Fruit fly (Drosophila melanogaster) whole organism, embryonic: ENCODE results near the gene RpL27A.

ENCODE experiments used
- Bteb2 ChIP-seq: fragments of 200-800 bp; sonication (Bioruptor generic); optimal IDR thresholded peaks from 2 replicates; lab custom pipeline; 2016; ENCODE audit warnings: missing biosample characterization, missing genetic modification characterization
- CG10267 ChIP-seq: fragments of 200-800 bp; sonication (Bioruptor generic); optimal IDR thresholded peaks from 2 replicates; lab custom pipeline; 2018; ENCODE audit warnings: missing biosample characterization, mild to moderate bottlenecking, missing genetic modification characterization, moderate library complexity
- CG10979 ChIP-seq: fragments of 200-800 bp; sonication (Bioruptor generic); optimal IDR thresholded peaks from 2 replicates; lab custom pipeline; 2018; ENCODE audit warnings: missing biosample characterization, mild to moderate bottlenecking, missing genetic modification characterization, moderate library complexity
- CG11247 ChIP-seq: fragments of 200-800 bp; sonication (Bioruptor generic); IDR thresholded peaks from 2 replicates; pipeline ENCODE4 v1.3.6; 2022; ENCODE audit warnings: missing biosample characterization, missing genetic modification characterization
- CG13287 ChIP-seq: fragments of 200-800 bp; sonication (Bioruptor generic); IDR thresholded peaks from 2 replicates; pipeline ENCODE4 v1.3.6; 2022; ENCODE audit warnings: missing biosample characterization, missing genetic modification characterization; ENCODE audit not compliant: partially characterized antibody
- CG13624 ChIP-seq: fragments of 200-800 bp; sonication (Bioruptor generic); optimal IDR thresholded peaks from 2 replicates; lab custom pipeline; 2016; ENCODE audit warnings: missing biosample characterization, missing genetic modification characterization
- CG17359 ChIP-seq: fragments of 200-800 bp; sonication (Bioruptor generic); optimal IDR thresholded peaks from 3 replicates; lab custom pipeline; 2018; ENCODE audit warnings: missing biosample characterization, mild to moderate bottlenecking, missing genetic modification characterization, moderate library complexity
- CG17829 ChIP-seq: fragments of 200-800 bp; optimal IDR thresholded peaks from 2 replicates; lab custom pipeline; 2019; ENCODE audit warnings: missing biosample characterization, mild to moderate bottlenecking, missing genetic modification characterization, moderate library complexity
- CG2129 ChIP-seq: fragments of 200-800 bp; sonication (Bioruptor generic); IDR thresholded peaks from 2 replicates; pipeline ENCODE4 v1.3.6; 2022; ENCODE audit warnings: missing biosample characterization, missing genetic modification characterization; ENCODE audit not compliant: partially characterized antibody
- CG2678 ChIP-seq: fragments of 200-800 bp; sonication (Bioruptor generic); optimal IDR thresholded peaks from 3 replicates; lab custom pipeline; 2019; ENCODE audit warnings: missing biosample characterization, mild to moderate bottlenecking, missing genetic modification characterization, moderate library complexity
- CG31365 ChIP-seq: fragments of 200-800 bp; sonication (Bioruptor generic); optimal IDR thresholded peaks from 2 replicates; lab custom pipeline; 2018; ENCODE audit warnings: missing biosample characterization, mild to moderate bottlenecking, missing genetic modification characterization
- CG33557 ChIP-seq: fragments of 200-800 bp; sonication (Bioruptor generic); optimal IDR thresholded peaks from 2 replicates; lab custom pipeline; 2019; ENCODE audit warnings: missing biosample characterization, mild to moderate bottlenecking, missing genetic modification characterization, moderate library complexity
- CG42726 ChIP-seq: fragments of 200-800 bp; sonication (Bioruptor generic); IDR thresholded peaks from 2 replicates; pipeline ENCODE4 v1.3.6; 2022; ENCODE audit warnings: missing biosample characterization, missing genetic modification characterization; ENCODE audit not compliant: partially characterized antibody
- CG4424 ChIP-seq: fragments of 200-800 bp; sonication (Bioruptor generic); optimal IDR thresholded peaks from 3 replicates; lab custom pipeline; 2016; ENCODE audit warnings: missing biosample characterization, missing genetic modification characterization
- CG6765 ChIP-seq: fragments of 200-800 bp; sonication (Bioruptor generic); optimal IDR thresholded peaks from 3 replicates; lab custom pipeline; 2017; ENCODE audit warnings: missing biosample characterization, mild to moderate bottlenecking, missing genetic modification characterization
- CG8290 ChIP-seq, 3 experiments: fragments of 200-800 bp; sonication (Bioruptor generic); optimal IDR thresholded peaks; 2 replicates each; lab custom pipeline; 2016 to 2019; ENCODE audit warnings: missing biosample characterization in 3 of 3, missing genetic modification characterization in 3 of 3, mild to moderate bottlenecking in 2 of 3, moderate library complexity in 1 of 3
- CG9932 ChIP-seq: fragments of 200-800 bp; sonication (Bioruptor generic); IDR thresholded peaks from 2 replicates; pipeline ENCODE4 v1.3.6; 2022; ENCODE audit warnings: missing biosample characterization, missing genetic modification characterization
- CHES-1-like ChIP-seq: fragments of 200-800 bp; sonication (Bioruptor generic); optimal IDR thresholded peaks from 2 replicates; lab custom pipeline; 2016; ENCODE audit warnings: missing biosample characterization, missing genetic modification characterization
- Dbx ChIP-seq: fragments of 200-800 bp; sonication (Bioruptor generic); IDR thresholded peaks from 3 replicates; pipeline ENCODE4 v1.3.6; 2022; ENCODE audit warnings: missing biosample characterization, missing genetic modification characterization
- E2f1 ChIP-seq: fragments of 200-800 bp; sonication (Bioruptor generic); IDR thresholded peaks from 2 replicates; pipeline ENCODE4 v1.3.6; 2022; ENCODE audit warnings: missing biosample characterization, missing genetic modification characterization
- E2f2 ChIP-seq: fragments of 200-800 bp; sonication (Bioruptor generic); IDR thresholded peaks from 2 replicates; pipeline ENCODE4 v1.3.6; 2022; ENCODE audit warnings: missing biosample characterization, missing genetic modification characterization
- ERR ChIP-seq: fragments of 200-800 bp; sonication (Bioruptor generic); optimal IDR thresholded peaks from 2 replicates; lab custom pipeline; 2016; ENCODE audit warnings: missing biosample characterization, missing genetic modification characterization
- Ets65A ChIP-seq: fragments of 200-800 bp; sonication (Bioruptor generic); peaks from one replicate; lab custom pipeline; 2016; ENCODE audit warnings: missing biosample characterization, missing genetic modification characterization
- MBD-R2 ChIP-seq: fragments of 200-800 bp; sonication (Bioruptor generic); IDR thresholded peaks from 2 replicates; pipeline ENCODE4 v1.3.6; 2022; ENCODE audit warnings: missing biosample characterization, missing genetic modification characterization
- NC2β ChIP-seq: fragments of 200-800 bp; sonication (Bioruptor generic); optimal IDR thresholded peaks from 2 replicates; lab custom pipeline; 2016; ENCODE audit warnings: missing biosample characterization, missing genetic modification characterization
- Nf-YC ChIP-seq: fragments of 200-800 bp; optimal IDR thresholded peaks from 3 replicates; lab custom pipeline; 2019; ENCODE audit warnings: missing biosample characterization, mild to moderate bottlenecking, missing genetic modification characterization, moderate library complexity
- Opbp ChIP-seq: fragments of 200-800 bp; sonication (Bioruptor generic); IDR thresholded peaks from 3 replicates; pipeline ENCODE4 v1.3.6; 2022; ENCODE audit warnings: missing biosample characterization, missing genetic modification characterization; ENCODE audit not compliant: partially characterized antibody
- Pdp1 ChIP-seq, 2 experiments: fragments of 200-800 bp; sonication (Bioruptor generic); optimal IDR thresholded peaks; 3 replicates each; lab custom pipeline; 2016; ENCODE audit warnings: missing biosample characterization in 2 of 2, missing genetic modification characterization in 2 of 2, mild to moderate bottlenecking in 1 of 2, moderate library complexity in 1 of 2
- Ptx1 ChIP-seq: fragments of 200-800 bp; sonication (Bioruptor generic); IDR thresholded peaks from 2 replicates; pipeline ENCODE4 v1.3.6; 2022; ENCODE audit warnings: missing biosample characterization, missing genetic modification characterization
- TFAM ChIP-seq: fragments of 200-800 bp; sonication (Bioruptor generic); optimal IDR thresholded peaks from 2 replicates; lab custom pipeline; 2017; ENCODE audit warnings: missing biosample characterization, missing genetic modification characterization, inconsistent platforms
- Trl ChIP-seq, 3 experiments: fragments of >200 bp in 2 of 3; fragments of 200-800 bp in 1 of 3; sonication (Bioruptor generic) in 1 of 3; optimal IDR thresholded peaks; 2 replicates in 1 of 3; 3 replicates in 2 of 3; lab custom pipeline; 2016 to 2017; ENCODE audit warnings: missing biosample characterization in 1 of 3, missing genetic modification characterization in 1 of 3
- ac ChIP-seq: fragments of 200-800 bp; sonication (Bioruptor generic); optimal IDR thresholded peaks from 3 replicates; lab custom pipeline; 2017; ENCODE audit warnings: missing biosample characterization, mild to moderate bottlenecking, missing genetic modification characterization
- bsh ChIP-seq, 2 experiments: fragments of 200-800 bp; sonication (Bioruptor generic); optimal IDR thresholded peaks; 2 replicates each; lab custom pipeline; 2017 to 2018; ENCODE audit warnings: mild to moderate bottlenecking in 2 of 2, missing biosample characterization in 2 of 2, missing genetic modification characterization in 2 of 2, moderate library complexity in 1 of 2
- dmrt11E ChIP-seq: fragments of 200-800 bp; sonication (Bioruptor generic); optimal IDR thresholded peaks from 3 replicates; lab custom pipeline; 2018; ENCODE audit warnings: missing biosample characterization, mild to moderate bottlenecking, missing genetic modification characterization, moderate library complexity
- ftz-f1 ChIP-seq: fragments of 200-800 bp; sonication (Bioruptor generic); optimal IDR thresholded peaks from 2 replicates; lab custom pipeline; 2016; ENCODE audit warnings: missing biosample characterization, missing genetic modification characterization
- insv ChIP-seq, 2 experiments: fragments of 200-800 bp; sonication (Bioruptor generic); optimal IDR thresholded peaks; 3 replicates each; lab custom pipeline; 2016 to 2018; ENCODE audit warnings: missing biosample characterization in 2 of 2, missing genetic modification characterization in 2 of 2
- lola ChIP-seq, 3 experiments: fragments of >200 bp in 2 of 3; fragments of 200-800 bp in 1 of 3; sonication (Bioruptor generic) in 1 of 3; optimal IDR thresholded peaks; 2 replicates each; lab custom pipeline; 2017 to 2019; ENCODE audit warnings: missing biosample characterization in 3 of 3, missing genetic modification characterization in 3 of 3, mild to moderate bottlenecking in 1 of 3, moderate library complexity in 1 of 3
- odd ChIP-seq: fragments of 200-800 bp; sonication (Bioruptor generic); optimal IDR thresholded peaks from 2 replicates; lab custom pipeline; 2017; ENCODE audit warnings: missing biosample characterization, mild to moderate bottlenecking, missing genetic modification characterization
- phol ChIP-seq: fragments of 200-800 bp; sonication (Bioruptor generic); optimal IDR thresholded peaks from 3 replicates; lab custom pipeline; 2018; ENCODE audit warnings: missing biosample characterization, mild to moderate bottlenecking, missing genetic modification characterization, moderate library complexity
- rib ChIP-seq: fragments of 200-800 bp; sonication (Bioruptor generic); IDR thresholded peaks from 2 replicates; pipeline ENCODE4 v1.3.6; 2022; ENCODE audit warnings: missing biosample characterization, missing genetic modification characterization
- salm ChIP-seq: fragments of 200-800 bp; sonication (Bioruptor generic); optimal IDR thresholded peaks from 2 replicates; lab custom pipeline; 2018; ENCODE audit warnings: missing biosample characterization, mild to moderate bottlenecking, missing genetic modification characterization
- sc ChIP-seq, 3 experiments: fragments of >200 bp in 2 of 3; fragments of 200-800 bp in 1 of 3; sonication (Bioruptor generic) in 1 of 3; optimal IDR thresholded peaks; 2 replicates in 2 of 3; 3 replicates in 1 of 3; lab custom pipeline; 2017; ENCODE audit warnings: mild to moderate bottlenecking in 1 of 3, missing biosample characterization in 1 of 3, missing genetic modification characterization in 1 of 3, missing genetic modification reagents in 1 of 3
- scrt ChIP-seq: fragments of 200-800 bp; sonication (Bioruptor generic); optimal IDR thresholded peaks from 2 replicates; lab custom pipeline; 2018; ENCODE audit warnings: missing biosample characterization, mild to moderate bottlenecking, missing genetic modification characterization, moderate library complexity
- sisA ChIP-seq: fragments of 200-800 bp; sonication (Bioruptor generic); IDR thresholded peaks from 2 replicates; pipeline ENCODE4 v1.3.6; 2022; ENCODE audit warnings: missing biosample characterization, missing genetic modification characterization
- tap ChIP-seq: fragments of 200-800 bp; optimal IDR thresholded peaks from 3 replicates; lab custom pipeline; 2019; ENCODE audit warnings: missing biosample characterization, mild to moderate bottlenecking, missing genetic modification characterization, moderate library complexity
- tna ChIP-seq: fragments of 200-800 bp; sonication (Bioruptor generic); IDR thresholded peaks from 2 replicates; pipeline ENCODE4 v1.3.6; 2022; ENCODE audit warnings: missing biosample characterization, missing genetic modification characterization; ENCODE audit not compliant: partially characterized antibody
- trem ChIP-seq: fragments of 200-800 bp; optimal IDR thresholded peaks from 3 replicates; lab custom pipeline; 2019; ENCODE audit warnings: missing biosample characterization, mild to moderate bottlenecking, missing genetic modification characterization, moderate library complexity
- twi ChIP-seq: fragments of 200-800 bp; optimal IDR thresholded peaks from 2 replicates; lab custom pipeline; 2019; ENCODE audit warnings: missing biosample characterization, mild to moderate bottlenecking, missing genetic modification characterization, moderate library complexity

RpL27A gene

DNA sequence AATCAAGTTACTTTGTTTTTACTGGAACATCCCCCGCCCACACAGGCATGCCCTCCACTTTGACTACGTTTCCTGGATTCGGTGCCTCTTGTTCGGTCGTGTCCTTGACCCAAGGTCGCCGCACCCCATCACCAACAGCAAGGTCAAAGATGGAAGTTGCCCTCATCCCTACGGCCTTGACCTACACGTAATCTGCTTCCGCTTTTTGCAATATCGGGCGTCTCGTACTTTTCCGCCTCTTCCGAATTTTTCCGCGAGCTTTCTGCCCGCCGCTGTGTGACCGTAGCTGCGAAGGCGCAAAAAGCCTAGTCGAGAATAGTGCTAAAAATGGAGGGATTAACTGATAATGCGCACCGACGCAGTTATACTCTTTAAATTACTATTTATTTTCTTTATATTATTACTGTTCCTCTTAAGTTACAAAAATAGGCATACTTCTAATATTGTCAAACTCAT lies 1.6 kb downstream of the RpL27A start, which contains the start of gene Gs1l (continued):
- TF ChIP-seq CHES-1-like (GFP tag; lab: Kevin White, UChicago) (no peak), trem (tag; lab: Kevin White, UChicago) (no peak), MBD-R2 (GFP tag; lab: Robert Waterston, UW) (peak; percentile 86), tap (tag; lab: Kevin White, UChicago) (no peak), CG10979 (peak; percentile 11), CG17359 (no peak), Trl (optimal IDR thresholded peaks at IDR 0.05; lab: Kevin White, UChicago) (no peak), Trl (GFP tag; optimal IDR thresholded peaks at IDR 0.05; lab: Kevin White, UChicago) (no peak), CG8290 (GFP tag; optimal IDR thresholded peaks at IDR 0.05; lab: Kevin White, UChicago) (no peak), CG8290 (tag; optimal IDR thresholded peaks at IDR 0.05; lab: Kevin White, UChicago) (peak in 1 of 2 experiments; percentile 49), bsh (GFP tag; optimal IDR thresholded peaks at IDR 0.05; lab: Kevin White, UChicago) (no peak), Nf-YC (tag; lab: Kevin White, UChicago) (peak; percentile 22), tna (GFP tag; lab: Robert Waterston, UW) (no peak), ftz-f1 (peak; percentile 88), NC2β (GFP tag; lab: Kevin White, UChicago) (no peak), E2f2 (peak; percentile 77), insv (GFP tag; optimal IDR thresholded peaks at IDR 0.05; lab: Kevin White, UChicago) (no peak), CG2129 (GFP tag; lab: Robert Waterston, UW) (no peak), CG17829 (tag; lab: Kevin White, UChicago) (no peak), CG9932 (GFP tag; lab: Robert Waterston, UW) (peak; percentile 42; the same call in 1 of the 2 replicates), CG31365 (tag; lab: Kevin White, UChicago) (no peak), Pdp1 (GFP tag; optimal IDR thresholded peaks at IDR 0.05; lab: Kevin White, UChicago) (peak in 1 of 2 experiments; percentile 11), CG10267 (peak; percentile 9), odd (GFP tag; lab: Kevin White, UChicago) (no peak), salm (tag; lab: Kevin White, UChicago) (no peak), twi (tag; lab: Kevin White, UChicago) (no peak), CG42726 (GFP tag; lab: Robert Waterston, UW) (no peak), Opbp (0 out of 3 replicates have a peak, but pooled peaks have one; percentile 11), dmrt11E (tag; lab: Kevin White, UChicago) (no peak), Ptx1 (GFP tag; lab: Robert Waterston, UW) (peak; percentile 48; the same call in 1 of the 2 replicates), TFAM (no peak), CG6765 (no peak), Ets65A (no peak), E2f1 (GFP tag; lab: Robert Waterston, UW) (peak; percentile 28; the same call in 1 of the 2 replicates), ac (GFP tag; lab: Kevin White, UChicago) (no peak), lola (GFP tag; optimal IDR thresholded peaks at IDR 0.05; lab: Kevin White, UChicago) (no peak), ERR (GFP tag; lab: Kevin White, UChicago) (peak; percentile 88), CG2678 (tag; lab: Kevin White, UChicago) (peak; percentile 38), sisA (GFP tag; lab: Robert Waterston, UW) (no peak), Bteb2 (GFP tag; lab: Kevin White, UChicago) (no peak), CG4424 (GFP tag; lab: Kevin White, UChicago) (no peak), CG13624 (no peak), CG11247 (GFP tag; lab: Robert Waterston, UW) (0 out of 2 replicates have a peak, but pooled peaks have one; percentile 22), Dbx (GFP tag; lab: Robert Waterston, UW) (peak; percentile 76; the same call in 2 of the 3 replicates), rib (GFP tag; lab: Robert Waterston, UW) (peak; percentile 71), scrt (GFP tag; lab: Kevin White, UChicago) (no peak), sc (optimal IDR thresholded peaks at IDR 0.05; lab: Kevin White, UChicago) (no peak), sc (GFP tag; optimal IDR thresholded peaks at IDR 0.05; lab: Kevin White, UChicago) (no peak), CG13287 (GFP tag; lab: Robert Waterston, UW) (no peak; the same call in 1 of the 2 replicates), CG33557 (GFP tag; lab: Kevin White, UChicago) (no peak), phol (tag; lab: Kevin White, UChicago) (peak; percentile 11)
